Worm (Caenorhabditis elegans): ENCODE measurements around the gene F12F6.7.

- TF ChIP-seq pqm-1 (tag; optimal IDR thresholded peaks at IDR 0.05) = no peak
- no peak for TF ChIP-seq ets-4 (tag; optimal IDR thresholded peaks at IDR 0.05)
- TF ChIP-seq nhr-11 (tag; optimal IDR thresholded peaks at IDR 0.05) = no peak
- no peak for TF ChIP-seq Y22D7AL.16 (tag; optimal IDR thresholded peaks at IDR 0.05)
- no peak for TF ChIP-seq ama-1 (optimal IDR thresholded peaks at IDR 0.05)
- TF ChIP-seq hlh-13 (GFP tag; optimal IDR thresholded peaks at IDR 0.05) = no peak
- TF ChIP-seq fkh-10 (GFP tag; optimal IDR thresholded peaks at IDR 0.05) = no peak
- TF ChIP-seq ttx-3 (tag; optimal IDR thresholded peaks at IDR 0.05) = no peak
- TF ChIP-seq elt-2 (tag; optimal IDR thresholded peaks at IDR 0.05) = no peak
- TF ChIP-seq pag-3 (tag; optimal IDR thresholded peaks at IDR 0.05; ENCODE audit: borderline replicate concordance) = no peak
- TF ChIP-seq pha-4 (tag; optimal IDR thresholded peaks at IDR 0.05) = no peak
- TF ChIP-seq gmeb-2 (tag; optimal IDR thresholded peaks at IDR 0.05) = no peak
- no peak for TF ChIP-seq sox-2 (GFP tag; IDR thresholded peaks at IDR 0.05)
- no peak for TF ChIP-seq che-1 (tag; optimal IDR thresholded peaks at IDR 0.05)
These were observed 37.9 kb downstream of the F12F6.7 start for ce11 chrIV:11523685-11524084.
